Worm (Caenorhabditis elegans): ENCODE results near the gene C07G1.6.

The C07G1.6 gene

ce11 chrIV:8199274-8199673 is 10.9 kb downstream of the C07G1.6 start:
- no peak for TF ChIP-seq hrde-1 (tag; optimal IDR thresholded peaks at IDR 0.05; ENCODE audit: borderline replicate concordance)
- TF ChIP-seq nhr-27 (tag; optimal IDR thresholded peaks at IDR 0.05): no peak
- TF ChIP-seq cebp-2 (GFP tag; IDR thresholded peaks at IDR 0.05): 0 out of 2 replicates have a peak, but pooled peaks have one; percentile 69
- no peak for TF ChIP-seq T26A5.8 (tag; optimal IDR thresholded peaks at IDR 0.05)
- no peak for TF ChIP-seq nfyb-1 (GFP tag; IDR thresholded peaks at IDR 0.05)

ce11 chrIV:8198851-8199250 is 11.3 kb downstream of the C07G1.6 start, which contains the start of gene wsp-1:
Gene wsp-1 (minus strand): TSS chrIV:8198951.
- TF ChIP-seq T26A5.8 (tag; optimal IDR thresholded peaks at IDR 0.05) (no peak), F22D6.2 (tag; optimal IDR thresholded peaks at IDR 0.05) (no peak), somi-1 (GFP tag; optimal IDR thresholded peaks at IDR 0.05) (no peak)

- TF ChIP-seq aptf-3 (GFP tag; IDR thresholded peaks at IDR 0.05) (no peak), zfh-2 (GFP tag; conservative IDR thresholded peaks at IDR 0.05) (peak; percentile 70)
These were observed 17.3 kb downstream of the C07G1.6 start for ce11 chrIV:8192878-8193277.

ce11 chrIV:8189667-8190066 is 20.5 kb downstream of the C07G1.6 start:
- TF ChIP-seq sea-2 (GFP tag; IDR thresholded peaks at IDR 0.05): no peak
- TF ChIP-seq unc-62 (GFP tag; optimal IDR thresholded peaks at IDR 0.05): no peak
- TF ChIP-seq ztf-25 (GFP tag; IDR thresholded peaks at IDR 0.05): 0 out of 2 replicates have a peak, but pooled peaks have one; percentile 5
- TF ChIP-seq egrh-3 (GFP tag; IDR thresholded peaks at IDR 0.05): peak; percentile 83; the same call in 1 of the 2 replicates
- TF ChIP-seq egl-18 (GFP tag; IDR thresholded peaks at IDR 0.05): no peak
- TF ChIP-seq zfh-2 (GFP tag; conservative IDR thresholded peaks at IDR 0.05): peak; percentile 87
- no peak for TF ChIP-seq mxl-1 (tag; optimal IDR thresholded peaks at IDR 0.05)
- no peak for TF ChIP-seq mes-4 (tag; optimal IDR thresholded peaks at IDR 0.05)
- no peak for TF ChIP-seq dpl-1 (GFP tag; optimal IDR thresholded peaks at IDR 0.05)
- TF ChIP-seq nfya-2 (GFP tag; IDR thresholded peaks at IDR 0.05): no peak
- no peak for TF ChIP-seq T26A5.8 (tag; optimal IDR thresholded peaks at IDR 0.05)
- 0 out of 2 replicates have a peak, but pooled peaks have one; percentile 27 for TF ChIP-seq mcd-1 (GFP tag; IDR thresholded peaks at IDR 0.05)
- TF ChIP-seq C17E4.6 (GFP tag; IDR thresholded peaks at IDR 0.05): no peak
- TF ChIP-seq sptf-2 (GFP tag; optimal IDR thresholded peaks at IDR 0.05): no peak
- no peak for TF ChIP-seq K12H6.12 (tag; optimal IDR thresholded peaks at IDR 0.05)
- no peak for TF ChIP-seq F52B5.7 (tag; optimal IDR thresholded peaks at IDR 0.05)
- no peak for TF ChIP-seq lir-1 (GFP tag; conservative IDR thresholded peaks at IDR 0.05)
- no peak for TF ChIP-seq madf-3 (GFP tag; IDR thresholded peaks at IDR 0.05)

ce11 chrIV:8188421-8189112 is 21.6 kb downstream of the C07G1.6 start:
- TF ChIP-seq snpc-1.3 (tag; optimal IDR thresholded peaks at IDR 0.05; ENCODE audit: insufficient read depth): peak; percentile 9
- no peak for TF ChIP-seq ama-1 (optimal IDR thresholded peaks at IDR 0.05)
- TF ChIP-seq ama-1 (GFP tag; optimal IDR thresholded peaks at IDR 0.05): peak in 1 of 2 experiments; percentile 74
- TF ChIP-seq hlh-12 (tag; optimal IDR thresholded peaks at IDR 0.05): no peak
- peak; percentile 4 for TF ChIP-seq lsl-1 (GFP tag; optimal IDR thresholded peaks at IDR 0.05)
- TF ChIP-seq xnd-1 (tag; optimal IDR thresholded peaks at IDR 0.05): peak; percentile 8
- peak; percentile 32; the same call in 1 of the 2 replicates for TF ChIP-seq Y79H2A.3 (GFP tag; conservative IDR thresholded peaks at IDR 0.05)
- 0 out of 2 replicates have a peak, but pooled peaks have one; percentile 64 for TF ChIP-seq Y56A3A.18 (GFP tag; IDR thresholded peaks at IDR 0.05)
- peak; percentile 73 for TF ChIP-seq B0336.3 (GFP tag; IDR thresholded peaks at IDR 0.05)
- peak; percentile 100 for TF ChIP-seq him-1 (tag; optimal IDR thresholded peaks at IDR 0.05)
- no peak for TF ChIP-seq aptf-3 (GFP tag; IDR thresholded peaks at IDR 0.05)
- no peak for TF ChIP-seq Y67H2A.10 (GFP tag; conservative IDR thresholded peaks at IDR 0.05)
- no peak for TF ChIP-seq dpff-1 (tag; optimal IDR thresholded peaks at IDR 0.05)
- peak; percentile 4 for TF ChIP-seq tlf-1 (GFP tag; optimal IDR thresholded peaks at IDR 0.05)
- TF ChIP-seq hmg-1.2 (GFP tag; IDR thresholded peaks at IDR 0.05): peak; percentile 17; the same call in 1 of the 2 replicates
- TF ChIP-seq fkh-3 (tag; optimal IDR thresholded peaks at IDR 0.05): no peak
- peak; percentile 65 for TF ChIP-seq hrde-1 (tag; optimal IDR thresholded peaks at IDR 0.05; ENCODE audit: borderline replicate concordance)
- TF ChIP-seq C06A6.2 (GFP tag; conservative IDR thresholded peaks at IDR 0.05): no peak
- no peak for TF ChIP-seq akir-1 (GFP tag; optimal IDR thresholded peaks at IDR 0.05)
- peak; percentile 60 for TF ChIP-seq ceh-79 (tag; optimal IDR thresholded peaks at IDR 0.05)
